Worm (Caenorhabditis elegans) whole organism, early embryonic: ENCODE data around the gene Y76A2B.4.

Experiments
- B0310.2 ChIP-seq: sonication (generic microtip); optimal IDR thresholded peaks from 2 replicates; lab custom pipeline; 2016; ENCODE audit warnings: mild to moderate bottlenecking, missing genetic modification characterization, missing compliant biosample characterization
- aly-1 ChIP-seq: sonication (generic microtip); optimal IDR thresholded peaks from 2 replicates; lab custom pipeline; 2016; ENCODE audit warnings: missing genetic modification characterization, missing compliant biosample characterization
- ama-1 ChIP-seq: fragments of 150-350 bp; optimal IDR thresholded peaks from 2 replicates; lab custom pipeline; 2014
- ceh-13 ChIP-seq: fragments of 200-800 bp; sonication (Bioruptor generic); optimal IDR thresholded peaks from 2 replicates; lab custom pipeline; 2018; ENCODE audit warnings: mild to moderate bottlenecking, missing genetic modification characterization, missing compliant biosample characterization
- ets-7 ChIP-seq: sonication (generic microtip); optimal IDR thresholded peaks from 2 replicates; lab custom pipeline; 2016; ENCODE audit warnings: missing genotype, missing genetic modification characterization, missing compliant biosample characterization
- flt-1 ChIP-seq: fragments of 200-800 bp; sonication (Bioruptor generic); IDR thresholded peaks from 2 replicates; pipeline ENCODE4 v1.3.6; 2022; ENCODE audit warnings: missing genetic modification characterization, missing compliant biosample characterization
- hmbx-1 ChIP-seq: sonication (generic microtip); optimal IDR thresholded peaks from 2 replicates; lab custom pipeline; 2016; ENCODE audit warnings: mild to moderate bottlenecking, missing genetic modification characterization, missing compliant biosample characterization
- hmg-4 ChIP-seq: fragments of 200-800 bp; sonication (Bioruptor generic); optimal IDR thresholded peaks from 2 replicates; lab custom pipeline; 2018; ENCODE audit warnings: mild to moderate bottlenecking, missing genetic modification characterization, missing compliant biosample characterization
- hnd-1 ChIP-seq: sonication (generic microtip); optimal IDR thresholded peaks from 2 replicates; lab custom pipeline; 2016; ENCODE audit warnings: missing genetic modification characterization, missing compliant biosample characterization
- scrt-1 ChIP-seq: fragments of 200-800 bp; sonication (Bioruptor generic); IDR thresholded peaks from 2 replicates; pipeline ENCODE4 v1.3.6; 2022; ENCODE audit warnings: missing genetic modification characterization, missing compliant biosample characterization
- tbx-11 ChIP-seq: fragments of 200-800 bp; sonication (Bioruptor generic); IDR thresholded peaks from 2 replicates; pipeline ENCODE4 v1.3.6; 2022; ENCODE audit warnings: missing genetic modification characterization, missing compliant biosample characterization
- tbx-37 ChIP-seq: fragments of 200-800 bp; sonication (Bioruptor generic); conservative IDR thresholded peaks from 2 replicates; pipeline ENCODE4 v1.3.6; 2022; ENCODE audit warnings: missing genetic modification reagents, missing genetic modification characterization, missing compliant biosample characterization
- tra-4 ChIP-seq: sonication (generic microtip); optimal IDR thresholded peaks from 2 replicates; lab custom pipeline; 2017; ENCODE audit warnings: missing genetic modification characterization, missing compliant biosample characterization

ce11 chrIII:13502513-13502912 lies 44.1 kb downstream of the Y76A2B.4 start, which contains the start of gene T28A8.8:
- TF ChIP-seq flt-1 (GFP tag; lab: Robert Waterston, UW) = no peak
- no peak for TF ChIP-seq scrt-1
- TF ChIP-seq hnd-1 (tag; lab: Kevin White, UChicago) = no peak
- no peak for TF ChIP-seq tbx-37
- no peak for TF ChIP-seq ceh-13 (GFP tag; lab: Kevin White, UChicago)
- TF ChIP-seq tra-4 = no peak
- TF ChIP-seq ama-1 = no peak
- no peak for TF ChIP-seq B0310.2 (tag; lab: Kevin White, UChicago)
- no peak for TF ChIP-seq hmg-4 (GFP tag; lab: Kevin White, UChicago)
- TF ChIP-seq aly-1 (tag; lab: Kevin White, UChicago) = no peak
- no peak for TF ChIP-seq ets-7 (tag; lab: Kevin White, UChicago)
- TF ChIP-seq tbx-11 = no peak
- TF ChIP-seq hmbx-1 (tag; lab: Kevin White, UChicago) = no peak
